Worm (Caenorhabditis elegans): ENCODE measurements around the gene npr-9.

- TF ChIP-seq ceh-48 (tag; optimal IDR thresholded peaks at IDR 0.05) (no peak), hlh-30 (tag; optimal IDR thresholded peaks at IDR 0.05; ENCODE audit: insufficient read depth) (no peak), unc-86 (tag; optimal IDR thresholded peaks at IDR 0.05) (no peak), pax-1 (tag; optimal IDR thresholded peaks at IDR 0.05) (no peak), pat-9 (tag; optimal IDR thresholded peaks at IDR 0.05) (no peak), K02D7.2 (tag; optimal IDR thresholded peaks at IDR 0.05) (no peak), nhr-11 (tag; optimal IDR thresholded peaks at IDR 0.05) (no peak), nfya-1 (tag; optimal IDR thresholded peaks at IDR 0.05) (no peak), fkh-6 (tag; optimal IDR thresholded peaks at IDR 0.05) (no peak), hlh-15 (tag; optimal IDR thresholded peaks at IDR 0.05) (no peak), C08G9.2 (tag; optimal IDR thresholded peaks at IDR 0.05) (no peak)
These were observed 5.3 kb upstream of the npr-9 start, which contains the start of gene asm-2 for ce11 chrX:11324240-11324639.

All from whole organism, late embryonic.